Fruit fly (Drosophila melanogaster) whole organism, embryonic: ENCODE data around the gene PsGEF.

ENCODE experiments used
- Adf1 ChIP-seq: fragments of 200-800 bp; sonication (Bioruptor generic); IDR thresholded peaks from 2 replicates; pipeline ENCODE4 v1.3.6; 2022; ENCODE audit warnings: missing biosample characterization, missing genetic modification characterization
- Atf3 ChIP-seq: fragments of 200-800 bp; sonication (Bioruptor generic); optimal IDR thresholded peaks from 3 replicates; lab custom pipeline; 2016; ENCODE audit warnings: missing biosample characterization, missing genetic modification characterization
- Awh ChIP-seq: fragments of 200-800 bp; sonication (Bioruptor generic); IDR thresholded peaks from 2 replicates; pipeline ENCODE4, ENCODE4 v1.3.6; 2022; ENCODE audit warnings: missing biosample characterization, missing genetic modification characterization
- CG1024 ChIP-seq: fragments of 200-800 bp; sonication (Bioruptor generic); IDR thresholded peaks from 2 replicates; pipeline ENCODE4 v1.3.6; 2022; ENCODE audit warnings: missing biosample characterization, missing genetic modification characterization
- CG10431 ChIP-seq: fragments of 200-800 bp; sonication (Bioruptor generic); optimal IDR thresholded peaks from 3 replicates; lab custom pipeline; 2018; ENCODE audit warnings: missing biosample characterization, mild to moderate bottlenecking, missing genetic modification characterization
- CG11085 ChIP-seq: fragments of 200-800 bp; sonication (Bioruptor generic); IDR thresholded peaks from 2 replicates; pipeline ENCODE4 v1.3.6; 2022; ENCODE audit warnings: missing biosample characterization, missing genetic modification characterization
- CG12219 ChIP-seq: fragments of 200-800 bp; sonication (Bioruptor generic); optimal IDR thresholded peaks from 3 replicates; lab custom pipeline; 2018; ENCODE audit warnings: missing biosample characterization, mild to moderate bottlenecking, missing genetic modification characterization
- CG12769 ChIP-seq: fragments of 200-800 bp; sonication (Bioruptor generic); optimal IDR thresholded peaks from 2 replicates; lab custom pipeline; 2019; ENCODE audit warnings: missing biosample characterization, mild to moderate bottlenecking, missing genetic modification characterization, moderate library complexity
- CG15011 ChIP-seq: fragments of 200-800 bp; sonication (Bioruptor generic); optimal IDR thresholded peaks from 3 replicates; lab custom pipeline; 2018; ENCODE audit warnings: missing biosample characterization, mild to moderate bottlenecking, missing genetic modification characterization
- CG15479 ChIP-seq: fragments of 200-800 bp; sonication (Bioruptor generic); optimal IDR thresholded peaks from 3 replicates; lab custom pipeline; 2019; ENCODE audit warnings: missing biosample characterization, mild to moderate bottlenecking, missing genetic modification characterization, moderate library complexity
- CG18619 ChIP-seq: fragments of 200-800 bp; sonication (Bioruptor generic); optimal IDR thresholded peaks from 3 replicates; lab custom pipeline; 2017; ENCODE audit warnings: missing biosample characterization, mild to moderate bottlenecking, missing genetic modification characterization
- CG3065 ChIP-seq: fragments of 200-800 bp; sonication (Bioruptor generic); optimal IDR thresholded peaks from 2 replicates; lab custom pipeline; 2016; ENCODE audit warnings: missing biosample characterization, missing genetic modification characterization
- CG3163 ChIP-seq: fragments of 200-800 bp; sonication (Bioruptor generic); optimal IDR thresholded peaks from 3 replicates; lab custom pipeline; 2016; ENCODE audit warnings: missing biosample characterization, missing genetic modification characterization
- CG32767 ChIP-seq: fragments of 200-800 bp; sonication (Bioruptor generic); IDR thresholded peaks from 2 replicates; pipeline ENCODE4 v1.3.6; 2022; ENCODE audit warnings: missing biosample characterization, missing genetic modification characterization
- CG3281 ChIP-seq: fragments of 200-800 bp; sonication (Bioruptor generic); optimal IDR thresholded peaks from 3 replicates; lab custom pipeline; 2017; ENCODE audit warnings: missing biosample characterization, mild to moderate bottlenecking, missing genetic modification characterization
- CG33557 ChIP-seq: fragments of 200-800 bp; sonication (Bioruptor generic); optimal IDR thresholded peaks from 2 replicates; lab custom pipeline; 2019; ENCODE audit warnings: missing biosample characterization, mild to moderate bottlenecking, missing genetic modification characterization, moderate library complexity
- CG34224 ChIP-seq: fragments of 200-800 bp; sonication (Bioruptor generic); IDR thresholded peaks from 3 replicates; pipeline ENCODE4 v1.3.6; 2022; ENCODE audit warnings: missing biosample characterization, missing genetic modification characterization; ENCODE audit not compliant: partially characterized antibody
- CG6791 ChIP-seq: fragments of 200-800 bp; sonication (Bioruptor generic); IDR thresholded peaks from 3 replicates; pipeline ENCODE4 v1.3.6; 2022; ENCODE audit warnings: missing biosample characterization, missing genetic modification characterization; ENCODE audit not compliant: partially characterized antibody
- CG7987 ChIP-seq: fragments of 200-800 bp; sonication (Bioruptor generic); optimal IDR thresholded peaks from 2 replicates; lab custom pipeline; 2018; ENCODE audit warnings: missing biosample characterization, mild to moderate bottlenecking, missing genetic modification characterization, moderate library complexity
- Chrac-16 ChIP-seq: fragments of 200-800 bp; sonication (Bioruptor generic); optimal IDR thresholded peaks from 3 replicates; lab custom pipeline; 2016; ENCODE audit warnings: missing biosample characterization, missing genetic modification characterization
- CrebB ChIP-seq: fragments of 200-800 bp; sonication (Bioruptor generic); optimal IDR thresholded peaks from 3 replicates; lab custom pipeline; 2018; ENCODE audit warnings: missing biosample characterization, mild to moderate bottlenecking, missing genetic modification characterization
- HLHmδ ChIP-seq: fragments of 200-800 bp; sonication (Bioruptor generic); optimal IDR thresholded peaks from 2 replicates; lab custom pipeline; 2018; ENCODE audit warnings: missing biosample characterization, mild to moderate bottlenecking, missing genetic modification characterization, moderate library complexity
- NK7.1 ChIP-seq: fragments of 200-800 bp; sonication (Bioruptor generic); optimal IDR thresholded peaks from 3 replicates; lab custom pipeline; 2016; ENCODE audit warnings: missing biosample characterization, missing genetic modification characterization
- Nf-YB ChIP-seq: fragments of 200-800 bp; sonication (Bioruptor generic); optimal IDR thresholded peaks from 3 replicates; lab custom pipeline; 2019; ENCODE audit warnings: missing biosample characterization, mild to moderate bottlenecking, missing genetic modification characterization, moderate library complexity
- PHDP ChIP-seq: fragments of 200-800 bp; sonication (Bioruptor generic); optimal IDR thresholded peaks from 3 replicates; lab custom pipeline; 2018; ENCODE audit warnings: missing biosample characterization, mild to moderate bottlenecking, missing genetic modification characterization, moderate library complexity
- Six4 ChIP-seq: fragments of 200-800 bp; sonication (Bioruptor generic); optimal IDR thresholded peaks from 2 replicates; lab custom pipeline; 2016; ENCODE audit warnings: missing biosample characterization, missing genetic modification characterization
- TFAM ChIP-seq: fragments of 200-800 bp; sonication (Bioruptor generic); optimal IDR thresholded peaks from 2 replicates; lab custom pipeline; 2017; ENCODE audit warnings: missing biosample characterization, missing genetic modification characterization, inconsistent platforms
- Xrp1 ChIP-seq: fragments of 200-800 bp; sonication (Bioruptor generic); IDR thresholded peaks from 2 replicates; pipeline ENCODE4 v1.3.6; 2022; ENCODE audit warnings: missing biosample characterization, missing genetic modification characterization
- az2 ChIP-seq: fragments of 200-800 bp; sonication (Bioruptor generic); optimal IDR thresholded peaks from 3 replicates; lab custom pipeline; 2016; ENCODE audit warnings: missing biosample characterization, missing genetic modification characterization
- cg ChIP-seq: fragments of 200-800 bp; sonication (Bioruptor generic); optimal IDR thresholded peaks from 3 replicates; lab custom pipeline; 2019; ENCODE audit warnings: missing biosample characterization, mild to moderate bottlenecking, missing genetic modification characterization, moderate library complexity
- chinmo ChIP-seq: fragments of 200-800 bp; sonication (Bioruptor generic); IDR thresholded peaks from 4 replicates; pipeline ENCODE4 v1.3.6; 2022; ENCODE audit warnings: missing biosample characterization, missing genetic modification characterization; ENCODE audit not compliant: partially characterized antibody
- crc ChIP-seq: fragments of 200-800 bp; sonication (Bioruptor generic); optimal IDR thresholded peaks from 2 replicates; lab custom pipeline; 2016; ENCODE audit warnings: missing biosample characterization, missing genetic modification characterization
- dmrt99B ChIP-seq: fragments of 200-800 bp; sonication (Bioruptor generic); optimal IDR thresholded peaks from 2 replicates; lab custom pipeline; 2018; ENCODE audit warnings: missing biosample characterization, mild to moderate bottlenecking, missing genetic modification characterization, moderate library complexity
- dpn ChIP-seq, 2 experiments: fragments of 200-800 bp; sonication (Bioruptor generic); optimal IDR thresholded peaks; 3 replicates each; lab custom pipeline; 2016; ENCODE audit warnings: missing biosample characterization in 2 of 2, missing genetic modification characterization in 2 of 2
- esg ChIP-seq: fragments of 200-800 bp; sonication (Bioruptor generic); conservative IDR thresholded peaks from 2 replicates; pipeline ENCODE4 v1.3.6; 2022; ENCODE audit warnings: missing biosample characterization, missing genetic modification characterization
- exex ChIP-seq: fragments of 200-800 bp; sonication (Bioruptor generic); optimal IDR thresholded peaks from 4 replicates; lab custom pipeline; 2018; ENCODE audit warnings: missing biosample characterization, mild to moderate bottlenecking, missing genetic modification characterization, moderate library complexity
- eyg ChIP-seq: fragments of 200-800 bp; sonication (Bioruptor generic); optimal IDR thresholded peaks from 3 replicates; lab custom pipeline; 2016; ENCODE audit warnings: missing biosample characterization, missing genetic modification characterization
- gem ChIP-seq: fragments of 200-800 bp; sonication (Bioruptor generic); optimal IDR thresholded peaks from 2 replicates; lab custom pipeline; 2019; ENCODE audit warnings: missing biosample characterization, mild to moderate bottlenecking, missing genetic modification characterization, moderate library complexity
- h ChIP-seq: fragments of >200 bp; optimal IDR thresholded peaks from 2 replicates; lab custom pipeline; 2017
- insv ChIP-seq, 2 experiments: fragments of 200-800 bp; sonication (Bioruptor generic); optimal IDR thresholded peaks; 3 replicates each; lab custom pipeline; 2016 to 2018; ENCODE audit warnings: missing biosample characterization in 2 of 2, missing genetic modification characterization in 2 of 2
- kni ChIP-seq: fragments of 200-800 bp; sonication (Bioruptor generic); optimal IDR thresholded peaks from 3 replicates; lab custom pipeline; 2017; ENCODE audit warnings: mild to moderate bottlenecking, missing biosample characterization, missing genetic modification reagents, missing genetic modification characterization
- lola ChIP-seq, 3 experiments: fragments of >200 bp in 2 of 3; fragments of 200-800 bp in 1 of 3; sonication (Bioruptor generic) in 1 of 3; optimal IDR thresholded peaks; 2 replicates each; lab custom pipeline; 2017 to 2019; ENCODE audit warnings: missing biosample characterization in 3 of 3, missing genetic modification characterization in 3 of 3, mild to moderate bottlenecking in 1 of 3, moderate library complexity in 1 of 3
- mirr ChIP-seq: fragments of 200-800 bp; sonication (Bioruptor generic); optimal IDR thresholded peaks from 3 replicates; lab custom pipeline; 2018; ENCODE audit warnings: missing biosample characterization, mild to moderate bottlenecking, missing genetic modification characterization
- pho ChIP-seq: fragments of 200-800 bp; sonication (Bioruptor generic); optimal IDR thresholded peaks from 2 replicates; lab custom pipeline; 2016; ENCODE audit warnings: missing biosample characterization, missing genetic modification characterization
- phol ChIP-seq: fragments of 200-800 bp; sonication (Bioruptor generic); optimal IDR thresholded peaks from 3 replicates; lab custom pipeline; 2018; ENCODE audit warnings: missing biosample characterization, mild to moderate bottlenecking, missing genetic modification characterization, moderate library complexity
- prd ChIP-seq, 3 experiments: fragments of >200 bp in 2 of 3; fragments of 200-800 bp in 1 of 3; sonication (Bioruptor generic) in 1 of 3; optimal IDR thresholded peaks in 2 of 3; IDR thresholded peaks in 1 of 3; 2 replicates in 2 of 3; 3 replicates in 1 of 3; pipeline versions ENCODE4 v1.3.6 to Lab custom; 2017 to 2022; ENCODE audit warnings: missing biosample characterization in 1 of 3, missing genetic modification characterization in 1 of 3
- ro ChIP-seq: fragments of 200-800 bp; sonication (Bioruptor generic); IDR thresholded peaks from 2 replicates; pipeline ENCODE4 v1.3.6; 2022; ENCODE audit warnings: missing biosample characterization, missing genetic modification characterization
- sd ChIP-seq: fragments of 200-800 bp; sonication (Bioruptor generic); optimal IDR thresholded peaks from 3 replicates; lab custom pipeline; 2018; ENCODE audit warnings: missing biosample characterization, mild to moderate bottlenecking, missing genetic modification characterization, moderate library complexity
- sob ChIP-seq: fragments of 200-800 bp; sonication (Bioruptor generic); IDR thresholded peaks from 2 replicates; pipeline ENCODE4 v1.3.6; 2022; ENCODE audit warnings: missing biosample characterization, missing genetic modification characterization
- tgo ChIP-seq: fragments of 200-800 bp; sonication (Bioruptor generic); IDR thresholded peaks from 3 replicates; pipeline ENCODE4 v1.3.6; 2022; ENCODE audit warnings: missing biosample characterization, missing genetic modification characterization
- vvl ChIP-seq: fragments of 200-800 bp; sonication (Bioruptor generic); IDR thresholded peaks from 2 replicates; pipeline ENCODE4 v1.3.6; 2022; ENCODE audit warnings: missing biosample characterization, missing genetic modification characterization
- wor ChIP-seq: fragments of 200-800 bp; sonication (Bioruptor generic); IDR thresholded peaks from 2 replicates; pipeline ENCODE4 v1.3.6; 2022; ENCODE audit warnings: missing biosample characterization, missing genetic modification characterization

The PsGEF gene

DNA sequence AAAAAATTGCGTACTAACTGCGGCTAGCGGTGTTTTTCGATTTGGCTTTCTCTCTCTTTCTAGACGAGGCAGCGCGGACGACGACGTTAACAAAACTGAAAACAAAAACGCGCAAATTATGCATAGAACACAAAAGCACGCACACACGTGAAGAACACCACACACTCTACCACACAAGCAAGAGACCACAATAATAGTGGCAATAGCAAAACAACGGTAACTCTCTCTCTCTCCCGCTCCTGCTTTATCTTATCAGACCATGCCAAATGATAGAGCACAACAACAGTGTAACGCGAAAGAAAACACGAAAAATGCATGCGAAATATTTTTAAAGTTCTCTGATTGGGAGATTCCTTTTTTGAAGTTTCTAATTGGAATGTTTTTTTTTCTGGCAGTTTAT, 33.3 kb downstream of the PsGEF start (continued):
- TF ChIP-seq CG12219 (GFP tag; lab: Kevin White, UChicago) (no peak), CG6791 (GFP tag; lab: Robert Waterston, UW) (no peak), wor (GFP tag; lab: Robert Waterston, UW) (no peak), phol (tag; lab: Kevin White, UChicago) (no peak), prd (optimal IDR thresholded peaks at IDR 0.05; lab: Kevin White, UChicago) (no peak), prd (GFP tag; IDR thresholded peaks at IDR 0.05; lab: Robert Waterston, UW) (no peak), esg (GFP tag; lab: Robert Waterston, UW) (no peak), TFAM (GFP tag; lab: Kevin White, UChicago) (no peak), lola (GFP tag; optimal IDR thresholded peaks at IDR 0.05; lab: Kevin White, UChicago) (no peak), Six4 (GFP tag; lab: Kevin White, UChicago) (no peak), CG32767 (GFP tag; lab: Robert Waterston, UW) (no peak), kni (GFP tag; lab: Kevin White, UChicago) (no peak), CG3065 (no peak), cg (GFP tag; lab: Kevin White, UChicago) (peak; percentile 39), CG3281 (GFP tag; lab: Kevin White, UChicago) (no peak), CrebB (tag; lab: Kevin White, UChicago) (no peak), Adf1 (GFP tag; lab: Robert Waterston, UW) (no peak), insv (GFP tag; optimal IDR thresholded peaks at IDR 0.05; lab: Kevin White, UChicago) (peak in 1 of 2 experiments; percentile 84), Nf-YB (no peak), Chrac-16 (GFP tag; lab: Kevin White, UChicago) (no peak), az2 (no peak), dpn (GFP tag; optimal IDR thresholded peaks at IDR 0.05; lab: Kevin White, UChicago) (no peak), pho (GFP tag; lab: Kevin White, UChicago) (no peak), Atf3 (no peak), chinmo (GFP tag; lab: Robert Waterston, UW) (0 out of 4 replicates have a peak, but pooled peaks have one; percentile 36), HLHmδ (GFP tag; lab: Kevin White, UChicago) (no peak), CG7987 (GFP tag; lab: Kevin White, UChicago) (no peak), PHDP (no peak), CG1024 (GFP tag; lab: Robert Waterston, UW) (no peak), CG10431 (no peak), crc (GFP tag; lab: Kevin White, UChicago) (no peak), CG18619 (GFP tag; lab: Kevin White, UChicago) (no peak), CG15011 (GFP tag; lab: Kevin White, UChicago) (no peak), dmrt99B (tag; lab: Kevin White, UChicago) (no peak), NK7.1 (GFP tag; lab: Kevin White, UChicago) (no peak), ro (GFP tag; lab: Robert Waterston, UW) (no peak)

dm6 chrX:2352819-2353218, 34.6 kb downstream of the PsGEF start:
- TF ChIP-seq vvl (GFP tag; lab: Robert Waterston, UW), result 0 out of 2 replicates have a peak, but pooled peaks have one; percentile 19
- no peak for TF ChIP-seq Six4 (GFP tag; lab: Kevin White, UChicago)
- TF ChIP-seq Awh (GFP tag; lab: Robert Waterston, UW), result no peak
- no peak for TF ChIP-seq CG3163
- TF ChIP-seq gem (tag; lab: Kevin White, UChicago), result no peak
- peak; percentile 67 for TF ChIP-seq mirr (GFP tag; lab: Kevin White, UChicago)
- peak; percentile 38 for TF ChIP-seq exex (tag; lab: Kevin White, UChicago)
- peak; percentile 39 for TF ChIP-seq CG12769
- TF ChIP-seq CG33557 (GFP tag; lab: Kevin White, UChicago), result no peak
- TF ChIP-seq sob (GFP tag; lab: Robert Waterston, UW), result no peak
- TF ChIP-seq sd, result no peak
- no peak for TF ChIP-seq CG15479 (GFP tag; lab: Kevin White, UChicago)
- no peak for TF ChIP-seq CG34224 (GFP tag; lab: Robert Waterston, UW)
- TF ChIP-seq tgo (GFP tag; lab: Robert Waterston, UW), result no peak
- TF ChIP-seq CG11085 (GFP tag; lab: Robert Waterston, UW), result no peak
- no peak for TF ChIP-seq h (lab: Kevin White, UChicago)
- TF ChIP-seq eyg, result no peak
- TF ChIP-seq Xrp1 (GFP tag; lab: Robert Waterston, UW), result no peak
